Fruit fly (Drosophila melanogaster) whole organism, adult: ENCODE data around the gene Pten.
A peak's percentile ranks its signal among the peaks of the same experiment; 100 is the strongest.

ENCODE experiments used
- CG11617 ChIP-seq: fragments of 200-800 bp; sonication (Bioruptor generic); optimal IDR thresholded peaks from 2 replicates; lab custom pipeline; 2017; ENCODE audit warnings: mild to moderate bottlenecking, missing biosample characterization, missing genetic modification reagents, missing genetic modification characterization
- CG12768 ChIP-seq: fragments of 200-800 bp; sonication (Bioruptor generic); optimal IDR thresholded peaks from 2 replicates; lab custom pipeline; 2017; ENCODE audit warnings: missing biosample characterization, missing genetic modification characterization, mild to moderate bottlenecking, moderate library complexity, missing genetic modification reagents
- CG14711 ChIP-seq: fragments of 200-800 bp; sonication (Bioruptor generic); optimal IDR thresholded peaks from 2 replicates; lab custom pipeline; 2018; ENCODE audit warnings: missing biosample characterization, mild to moderate bottlenecking, missing genetic modification characterization, moderate library complexity
- CG1620 ChIP-seq: fragments of 200-800 bp; sonication (Bioruptor generic); optimal IDR thresholded peaks from 2 replicates; lab custom pipeline; 2016; ENCODE audit warnings: missing biosample characterization, missing genetic modification characterization
- CG33017 ChIP-seq: fragments of 200-800 bp; sonication (Bioruptor generic); optimal IDR thresholded peaks from 2 replicates; lab custom pipeline; 2018; ENCODE audit warnings: missing biosample characterization, mild to moderate bottlenecking, missing genetic modification characterization, moderate library complexity
- CG7045 ChIP-seq: fragments of 200-800 bp; sonication (Bioruptor generic); optimal IDR thresholded peaks from 2 replicates; lab custom pipeline; 2017; ENCODE audit warnings: missing biosample characterization, mild to moderate bottlenecking, missing genetic modification characterization
- CG7101 ChIP-seq: fragments of 200-800 bp; sonication (Bioruptor generic); optimal IDR thresholded peaks from 2 replicates; lab custom pipeline; 2018; ENCODE audit warnings: missing biosample characterization, mild to moderate bottlenecking, missing genetic modification characterization, moderate library complexity
- Clk ChIP-seq: fragments of 200-800 bp; sonication (Bioruptor generic); optimal IDR thresholded peaks from 2 replicates; lab custom pipeline; 2017; ENCODE audit warnings: missing biosample characterization, missing genetic modification characterization
- Crg-1 ChIP-seq: fragments of 200-800 bp; sonication (Bioruptor generic); optimal IDR thresholded peaks from 2 replicates; lab custom pipeline; 2016; ENCODE audit warnings: missing biosample characterization, missing genetic modification characterization
- Hr96 ChIP-seq: fragments of 200-800 bp; sonication (Bioruptor generic); optimal IDR thresholded peaks from 2 replicates; lab custom pipeline; 2016; ENCODE audit warnings: missing biosample characterization, missing genetic modification characterization
- Mnt ChIP-seq: fragments of 200-800 bp; sonication (Bioruptor generic); optimal IDR thresholded peaks from 2 replicates; lab custom pipeline; 2016; ENCODE audit warnings: missing biosample characterization, mild to moderate bottlenecking, missing genetic modification characterization
- bab1 ChIP-seq: fragments of 200-800 bp; sonication (Bioruptor generic); optimal IDR thresholded peaks from 3 replicates; lab custom pipeline; 2019; ENCODE audit warnings: missing biosample characterization, mild to moderate bottlenecking, missing genetic modification characterization, moderate library complexity
- cic ChIP-seq: fragments of 200-800 bp; sonication (Bioruptor generic); optimal IDR thresholded peaks from 2 replicates; lab custom pipeline; 2017; ENCODE audit warnings: missing biosample characterization, mild to moderate bottlenecking, missing genetic modification characterization, moderate library complexity
- cnc ChIP-seq, 2 experiments: fragments of >200 bp; optimal IDR thresholded peaks; 2 replicates each; lab custom pipeline; 2017
- kay ChIP-seq: fragments of 200-800 bp; sonication (Bioruptor generic); peaks from one replicate; lab custom pipeline; 2016; ENCODE audit warnings: missing biosample characterization, missing genetic modification characterization, borderline replicate concordance
- pad ChIP-seq: fragments of 200-800 bp; sonication (Bioruptor generic); optimal IDR thresholded peaks from 3 replicates; lab custom pipeline; 2017; ENCODE audit warnings: missing biosample characterization, missing genetic modification characterization, mild to moderate bottlenecking, moderate library complexity, missing genetic modification reagents
- tj ChIP-seq: fragments of 200-800 bp; sonication (Bioruptor generic); optimal IDR thresholded peaks from 3 replicates; lab custom pipeline; 2017; ENCODE audit warnings: missing biosample characterization, mild to moderate bottlenecking, missing genetic modification characterization, moderate library complexity
- toe ChIP-seq: fragments of 200-800 bp; sonication (Bioruptor generic); optimal IDR thresholded peaks from 2 replicates; lab custom pipeline; 2016; ENCODE audit warnings: missing biosample characterization, missing genetic modification characterization

Pten gene

dm6 chr2L:10299810-10300147 lies 38.9 kb upstream of the Pten start, which contains the start of gene CYLD:
Gene CYLD (minus strand): TSS chr2L:10299847.
- peak; percentile 73 for TF ChIP-seq CG7101 (tag; lab: Kevin White, UChicago)
- TF ChIP-seq CG33017 (tag; lab: Kevin White, UChicago), result peak; percentile 55
- TF ChIP-seq toe, result no peak
- TF ChIP-seq CG14711, result peak; percentile 63
- peak; percentile 21 for TF ChIP-seq CG7045 (GFP tag; lab: Kevin White, UChicago)
- TF ChIP-seq Crg-1 (GFP tag; lab: Kevin White, UChicago), result peak; percentile 5
- TF ChIP-seq CG11617 (GFP tag; lab: Kevin White, UChicago), result peak; percentile 70
- peak; percentile 62 for TF ChIP-seq bab1 (GFP tag; lab: Kevin White, UChicago)
- peak; percentile 2 for TF ChIP-seq tj (GFP tag; lab: Kevin White, UChicago)
- no peak for TF ChIP-seq kay (GFP tag; lab: Kevin White, UChicago)

- TF ChIP-seq tj (GFP tag; lab: Kevin White, UChicago) (peak; percentile 30), CG12768 (no peak), kay (GFP tag; lab: Kevin White, UChicago) (peak; percentile 93)
Measured at dm6 chr2L:10299077-10299809, 38.4 kb upstream of the Pten start.

dm6 chr2L:10298306-10298705 lies 37.5 kb upstream of the Pten start:
- no peak for TF ChIP-seq pad (GFP tag; lab: Kevin White, UChicago)
- TF ChIP-seq cnc (optimal IDR thresholded peaks at IDR 0.05; lab: Kevin White, UChicago), result no peak
- TF ChIP-seq kay (GFP tag; lab: Kevin White, UChicago), result peak; percentile 75
- TF ChIP-seq tj (GFP tag; lab: Kevin White, UChicago), result peak; percentile 4

- TF ChIP-seq Mnt (GFP tag; lab: Kevin White, UChicago) (no peak), kay (GFP tag; lab: Kevin White, UChicago) (peak; percentile 93)
Measured at dm6 chr2L:10294798-10295669, 34.2 kb upstream of the Pten start, which contains the start of gene Hand. Gene Hand (minus strand): TSS chr2L:10295385.

- TF ChIP-seq cic (GFP tag; lab: Kevin White, UChicago) (peak; percentile 14), CG7101 (tag; lab: Kevin White, UChicago) (peak; percentile 55), CG33017 (tag; lab: Kevin White, UChicago) (peak; percentile 62), Clk (GFP tag; lab: Kevin White, UChicago) (no peak), Hr96 (GFP tag; lab: Kevin White, UChicago) (no peak), tj (GFP tag; lab: Kevin White, UChicago) (peak; percentile 1), CG12768 (peak; percentile 30), kay (GFP tag; lab: Kevin White, UChicago) (no peak), toe (no peak), CG11617 (GFP tag; lab: Kevin White, UChicago) (peak; percentile 53), CG7045 (GFP tag; lab: Kevin White, UChicago) (peak; percentile 61), Crg-1 (GFP tag; lab: Kevin White, UChicago) (no peak), CG1620 (GFP tag; lab: Kevin White, UChicago) (peak; percentile 14), CG14711 (peak; percentile 58), Mnt (GFP tag; lab: Kevin White, UChicago) (peak; percentile 56), bab1 (GFP tag; lab: Kevin White, UChicago) (peak; percentile 68)
Measured at dm6 chr2L:10292066-10292560, 31.3 kb upstream of the Pten start, which contains the start of gene Ufd4. Gene Ufd4 (minus strand): TSS chr2L:10292365.

dm6 chr2L:10291276-10291675 lies 30.4 kb upstream of the Pten start:
- TF ChIP-seq bab1 (GFP tag; lab: Kevin White, UChicago) (no peak), kay (GFP tag; lab: Kevin White, UChicago) (peak; percentile 61)

dm6 chr2L:10280772-10281171 lies 19.9 kb upstream of the Pten start, which contains the start of gene CG34043:
Gene CG34043 (minus strand): TSS chr2L:10280872.
- TF ChIP-seq pad (GFP tag; lab: Kevin White, UChicago) (no peak), CG12768 (no peak)

dm6 chr2L:10278658-10279057 lies 17.8 kb upstream of the Pten start, which contains the start of gene Utx:
Gene Utx (minus strand): TSS chr2L:10278811.
- TF ChIP-seq CG1620 (GFP tag; lab: Kevin White, UChicago) (peak; percentile 24), Hr96 (GFP tag; lab: Kevin White, UChicago) (no peak), Mnt (GFP tag; lab: Kevin White, UChicago) (peak; percentile 5), CG33017 (tag; lab: Kevin White, UChicago) (no peak)
